Worm (Caenorhabditis elegans) whole organism, early embryonic: Measurements from ENCODE around the gene slc-17.4.

Experiments used
- B0310.2 ChIP-seq: sonication (generic microtip); optimal IDR thresholded peaks from 2 replicates; lab custom pipeline; 2016; ENCODE audit warnings: mild to moderate bottlenecking, missing genetic modification characterization, missing compliant biosample characterization
- F13C5.2 ChIP-seq: sonication (generic microtip); optimal IDR thresholded peaks from 2 replicates; lab custom pipeline; 2017; ENCODE audit warnings: mild to moderate bottlenecking, missing genetic modification characterization, inconsistent platforms, missing compliant biosample characterization
- aly-1 ChIP-seq: sonication (generic microtip); optimal IDR thresholded peaks from 2 replicates; lab custom pipeline; 2016; ENCODE audit warnings: missing genetic modification characterization, missing compliant biosample characterization
- ama-1 ChIP-seq: fragments of 150-350 bp; optimal IDR thresholded peaks from 2 replicates; lab custom pipeline; 2014
- ets-7 ChIP-seq: sonication (generic microtip); optimal IDR thresholded peaks from 2 replicates; lab custom pipeline; 2016; ENCODE audit warnings: missing genotype, missing genetic modification characterization, missing compliant biosample characterization
- flt-1 ChIP-seq: fragments of 200-800 bp; sonication (Bioruptor generic); IDR thresholded peaks from 2 replicates; pipeline ENCODE4 v1.3.6; 2022; ENCODE audit warnings: missing genetic modification characterization, missing compliant biosample characterization
- hmg-4 ChIP-seq: fragments of 200-800 bp; sonication (Bioruptor generic); optimal IDR thresholded peaks from 2 replicates; lab custom pipeline; 2018; ENCODE audit warnings: mild to moderate bottlenecking, missing genetic modification characterization, missing compliant biosample characterization
- scrt-1 ChIP-seq: fragments of 200-800 bp; sonication (Bioruptor generic); IDR thresholded peaks from 2 replicates; pipeline ENCODE4 v1.3.6; 2022; ENCODE audit warnings: missing genetic modification characterization, missing compliant biosample characterization
- sea-1 ChIP-seq: fragments of 200-800 bp; sonication (Bioruptor generic); conservative IDR thresholded peaks from 2 replicates; pipeline ENCODE4 v1.3.6; 2022; ENCODE audit warnings: missing genetic modification characterization, missing compliant biosample characterization
- tra-4 ChIP-seq: sonication (generic microtip); optimal IDR thresholded peaks from 2 replicates; lab custom pipeline; 2017; ENCODE audit warnings: missing genetic modification characterization, missing compliant biosample characterization

ce11 chrIV:17248538-17248937, 43.0 kb downstream of the slc-17.4 start:
- no peak for TF ChIP-seq ama-1
- no peak for TF ChIP-seq hmg-4 (GFP tag; lab: Kevin White, UChicago)
- TF ChIP-seq scrt-1 (GFP tag; lab: Robert Waterston, UW), result no peak
- TF ChIP-seq flt-1 (GFP tag; lab: Robert Waterston, UW), result no peak
- TF ChIP-seq B0310.2 (tag; lab: Kevin White, UChicago), result no peak
- TF ChIP-seq sea-1 (GFP tag; lab: Robert Waterston, UW), result no peak
- TF ChIP-seq F13C5.2, result no peak
- TF ChIP-seq ets-7 (tag; lab: Kevin White, UChicago), result no peak
- TF ChIP-seq aly-1 (tag; lab: Kevin White, UChicago), result no peak
- TF ChIP-seq tra-4 (tag; lab: Kevin White, UChicago), result no peak
